Worm (Caenorhabditis elegans) whole organism, late embryonic: ENCODE results near the gene capa-1.

ENCODE experiments used
- C08G9.2 ChIP-seq: sonication (generic microtip); optimal IDR thresholded peaks from 2 replicates; lab custom pipeline; 2016; ENCODE audit warnings: mild to moderate bottlenecking, missing genetic modification characterization, moderate library complexity, missing compliant biosample characterization
- C38D4.7 ChIP-seq: fragments of 200-800 bp; sonication (Bioruptor generic); optimal IDR thresholded peaks from 2 replicates; lab custom pipeline; 2018; ENCODE audit warnings: mild to moderate bottlenecking, missing genetic modification characterization, moderate library complexity, missing compliant biosample characterization
- F13H6.1 ChIP-seq: sonication (generic microtip); optimal IDR thresholded peaks from 2 replicates; lab custom pipeline; 2016; ENCODE audit warnings: missing genetic modification characterization, missing compliant biosample characterization
- T23F11.4 ChIP-seq: fragments of 200-800 bp; sonication (Bioruptor generic); optimal IDR thresholded peaks from 2 replicates; lab custom pipeline; 2018; ENCODE audit warnings: mild to moderate bottlenecking, missing genetic modification characterization, missing compliant biosample characterization
- Y22D7AL.16 ChIP-seq: sonication (generic microtip); optimal IDR thresholded peaks from 2 replicates; lab custom pipeline; 2016; ENCODE audit warnings: missing genetic modification characterization, missing compliant biosample characterization
- ama-1 ChIP-seq: fragments of 150-350 bp; optimal IDR thresholded peaks from 2 replicates; lab custom pipeline; 2014
- ceh-14 ChIP-seq: sonication (generic microtip); optimal IDR thresholded peaks from 2 replicates; lab custom pipeline; 2016; ENCODE audit warnings: missing genotype, missing genetic modification characterization, missing compliant biosample characterization
- ceh-19 ChIP-seq: fragments of 200-800 bp; sonication (Bioruptor generic); optimal IDR thresholded peaks from 2 replicates; lab custom pipeline; 2018; ENCODE audit warnings: mild to moderate bottlenecking, missing genetic modification characterization, missing compliant biosample characterization
- ceh-2 ChIP-seq: sonication (generic microtip); optimal IDR thresholded peaks from 2 replicates; lab custom pipeline; 2016; ENCODE audit warnings: missing genotype, missing genetic modification characterization, missing compliant biosample characterization
- ceh-30 ChIP-seq: fragments of 150-350 bp; optimal IDR thresholded peaks from 2 replicates; lab custom pipeline; 2014; ENCODE audit warnings: missing biosample characterization, missing genetic modification characterization
- ceh-34 ChIP-seq: sonication (generic microtip); optimal IDR thresholded peaks from 2 replicates; lab custom pipeline; 2016; ENCODE audit warnings: mild to moderate bottlenecking, missing genetic modification characterization, missing compliant biosample characterization
- ceh-48 ChIP-seq: sonication (generic microtip); optimal IDR thresholded peaks from 2 replicates; lab custom pipeline; 2016; ENCODE audit warnings: missing genetic modification characterization, inconsistent platforms, missing compliant biosample characterization
- ceh-9 ChIP-seq: sonication (generic microtip); optimal IDR thresholded peaks from 2 replicates; lab custom pipeline; 2016; ENCODE audit warnings: mild to moderate bottlenecking, missing genetic modification characterization, inconsistent platforms, missing compliant biosample characterization
- dve-1 ChIP-seq: sonication (generic microtip); optimal IDR thresholded peaks from 2 replicates; lab custom pipeline; 2017; ENCODE audit warnings: antibody characterized with exemption, mild to moderate bottlenecking, missing genetic modification characterization, missing compliant biosample characterization
- elt-2 ChIP-seq: sonication (generic microtip); optimal IDR thresholded peaks from 2 replicates; lab custom pipeline; 2016; ENCODE audit warnings: missing genetic modification reagents, missing genetic modification characterization, missing compliant biosample characterization
- elt-4 ChIP-seq: sonication (generic microtip); optimal IDR thresholded peaks from 2 replicates; lab custom pipeline; 2016; ENCODE audit warnings: missing genetic modification characterization, missing compliant biosample characterization
- eyg-1 ChIP-seq: sonication (generic microtip); optimal IDR thresholded peaks from 2 replicates; lab custom pipeline; 2016; ENCODE audit warnings: missing genotype, missing genetic modification characterization, missing compliant biosample characterization
- fax-1 ChIP-seq: sonication (generic microtip); optimal IDR thresholded peaks from 2 replicates; lab custom pipeline; 2016; ENCODE audit warnings: missing genotype, missing genetic modification characterization, missing compliant biosample characterization
- fkh-10 ChIP-seq: fragments of 150-350 bp; optimal IDR thresholded peaks from 2 replicates; lab custom pipeline; 2014; ENCODE audit warnings: missing biosample characterization, missing genetic modification reagents, missing genetic modification characterization
- fkh-6 ChIP-seq: sonication (generic microtip); optimal IDR thresholded peaks from 2 replicates; lab custom pipeline; 2016; ENCODE audit warnings: missing genetic modification characterization, missing compliant biosample characterization
- gmeb-2 ChIP-seq: sonication (generic microtip); optimal IDR thresholded peaks from 2 replicates; lab custom pipeline; 2016; ENCODE audit warnings: missing genetic modification characterization, inconsistent platforms, missing compliant biosample characterization
- hlh-8 ChIP-seq: sonication (generic microtip); optimal IDR thresholded peaks from 2 replicates; lab custom pipeline; 2016; ENCODE audit warnings: missing genotype, missing genetic modification characterization, missing compliant biosample characterization
- lim-6 ChIP-seq: sonication (generic microtip); optimal IDR thresholded peaks from 2 replicates; lab custom pipeline; 2016; ENCODE audit warnings: missing genetic modification characterization, missing compliant biosample characterization
- nfya-1 ChIP-seq: sonication (generic microtip); optimal IDR thresholded peaks from 2 replicates; lab custom pipeline; 2017; ENCODE audit warnings: missing genetic modification characterization, mild to moderate bottlenecking, missing compliant biosample characterization, antibody characterized with exemption, moderate library complexity
- npax-4 ChIP-seq: sonication (generic microtip); optimal IDR thresholded peaks from 2 replicates; lab custom pipeline; 2016; ENCODE audit warnings: missing genetic modification characterization, missing compliant biosample characterization
- pat-9 ChIP-seq: fragments of 200-800 bp; sonication (Bioruptor generic); optimal IDR thresholded peaks from 2 replicates; lab custom pipeline; 2018; ENCODE audit warnings: mild to moderate bottlenecking, missing genetic modification characterization, moderate library complexity, missing compliant biosample characterization
- pax-1 ChIP-seq: fragments of 150-350 bp; optimal IDR thresholded peaks from 2 replicates; lab custom pipeline; 2014; ENCODE audit warnings: missing biosample characterization, missing genetic modification characterization
- pqm-1 ChIP-seq: sonication (generic microtip); optimal IDR thresholded peaks from 2 replicates; lab custom pipeline; 2016; ENCODE audit warnings: missing genetic modification characterization, missing compliant biosample characterization
- pros-1 ChIP-seq: fragments of 150-350 bp; optimal IDR thresholded peaks from 2 replicates; lab custom pipeline; 2014; ENCODE audit warnings: missing biosample characterization, missing genetic modification reagents, missing genetic modification characterization
- sox-4 ChIP-seq: sonication (generic microtip); optimal IDR thresholded peaks from 2 replicates; lab custom pipeline; 2017; ENCODE audit warnings: mild to moderate bottlenecking, missing genetic modification characterization, inconsistent platforms, missing compliant biosample characterization
- tbx-7 ChIP-seq: sonication (generic microtip); optimal IDR thresholded peaks from 2 replicates; lab custom pipeline; 2016; ENCODE audit warnings: missing genotype, missing genetic modification characterization, missing compliant biosample characterization
- ttx-3 ChIP-seq: sonication (generic microtip); optimal IDR thresholded peaks from 2 replicates; lab custom pipeline; 2016; ENCODE audit warnings: missing genetic modification reagents, missing genetic modification characterization, missing compliant biosample characterization
- zip-5 ChIP-seq: sonication (generic microtip); optimal IDR thresholded peaks from 2 replicates; lab custom pipeline; 2016; ENCODE audit warnings: missing genetic modification characterization, missing compliant biosample characterization
- ztf-16 ChIP-seq: sonication (generic microtip); optimal IDR thresholded peaks from 2 replicates; lab custom pipeline; 2017; ENCODE audit warnings: missing genetic modification characterization, missing compliant biosample characterization

capa-1 gene

ce11 chrX:5917284-5917683, 1.9 kb upstream of the capa-1 start, which contains the start of gene Y23B4A.1:
Y23B4A.1 (minus strand) TSS chrX:5917384.
- no peak for TF ChIP-seq ceh-19
- TF ChIP-seq F13H6.1 (tag; lab: Kevin White, UChicago): no peak
- TF ChIP-seq fax-1 (tag; lab: Kevin White, UChicago): no peak
- no peak for TF ChIP-seq C38D4.7 (GFP tag; lab: Kevin White, UChicago)
- TF ChIP-seq eyg-1: no peak
- TF ChIP-seq zip-5: no peak
- TF ChIP-seq pqm-1 (tag; lab: Kevin White, UChicago): no peak
- TF ChIP-seq pax-1 (tag; lab: Kevin White, UChicago): no peak
- TF ChIP-seq C08G9.2: no peak
- TF ChIP-seq ceh-30 (tag; lab: Kevin White, UChicago): no peak
- no peak for TF ChIP-seq ztf-16 (tag; lab: Kevin White, UChicago)
- TF ChIP-seq tbx-7: no peak

ce11 chrX:5923672-5924071, 4.5 kb downstream of the capa-1 start:
- no peak for TF ChIP-seq ttx-3 (tag; lab: Kevin White, UChicago)
- TF ChIP-seq ceh-30 (tag; lab: Kevin White, UChicago): no peak
- no peak for TF ChIP-seq pqm-1 (tag; lab: Kevin White, UChicago)
- no peak for TF ChIP-seq fkh-10 (GFP tag; lab: Kevin White, UChicago)
- TF ChIP-seq gmeb-2 (tag; lab: Kevin White, UChicago): no peak
- TF ChIP-seq tbx-7: no peak
- TF ChIP-seq dve-1 (tag; lab: Kevin White, UChicago): no peak
- TF ChIP-seq sox-4 (tag; lab: Kevin White, UChicago): no peak
- TF ChIP-seq nfya-1: no peak
- TF ChIP-seq ceh-19: no peak
- no peak for TF ChIP-seq pros-1 (tag; lab: Kevin White, UChicago)
- TF ChIP-seq, all 69 proteins: peak for 0

ce11 chrX:5930822-5931221, 11.6 kb downstream of the capa-1 start, which contains the start of gene egl-6:
egl-6 (plus strand) TSS chrX:5931122.
- no peak for TF ChIP-seq fkh-6 (tag; lab: Kevin White, UChicago)
- no peak for TF ChIP-seq sox-4 (tag; lab: Kevin White, UChicago)
- no peak for TF ChIP-seq ceh-34 (tag; lab: Kevin White, UChicago)
- no peak for TF ChIP-seq ceh-2 (tag; lab: Kevin White, UChicago)
- TF ChIP-seq ceh-48 (tag; lab: Kevin White, UChicago): no peak

ce11 chrX:5932923-5933322, 13.7 kb downstream of the capa-1 start:
- no peak for TF ChIP-seq elt-2 (tag; lab: Kevin White, UChicago)
- no peak for TF ChIP-seq lim-6 (tag; lab: Kevin White, UChicago)
- no peak for TF ChIP-seq ama-1 (lab: Kevin White, UChicago)
- TF ChIP-seq ceh-9 (tag; lab: Kevin White, UChicago): no peak
- TF ChIP-seq elt-4 (tag; lab: Kevin White, UChicago): no peak
- no peak for TF ChIP-seq F13H6.1 (tag; lab: Kevin White, UChicago)
- TF ChIP-seq ceh-14 (tag; lab: Kevin White, UChicago): no peak
- no peak for TF ChIP-seq hlh-8
- TF ChIP-seq pat-9 (tag; lab: Kevin White, UChicago): no peak

ce11 chrX:5935473-5935872, 16.3 kb downstream of the capa-1 start, which contains the start of gene C46F4.3:
C46F4.3 (plus strand) TSS chrX:5935773.
- TF ChIP-seq nfya-1: no peak
- no peak for TF ChIP-seq Y22D7AL.16 (tag; lab: Kevin White, UChicago)

- TF ChIP-seq ceh-14 (tag; lab: Kevin White, UChicago) (no peak), fax-1 (tag; lab: Kevin White, UChicago) (no peak), T23F11.4 (GFP tag; lab: Kevin White, UChicago) (no peak), ceh-34 (tag; lab: Kevin White, UChicago) (no peak), hlh-8 (no peak), npax-4 (tag; lab: Kevin White, UChicago) (no peak)
- TF ChIP-seq, all 69 proteins: peak for 0
These were observed 22.1 kb downstream of the capa-1 start for ce11 chrX:5941325-5941724.
